Fruit fly (Drosophila melanogaster): ENCODE data around the gene CG5612.

dm6 chr3R:27604636-27605443, 21.0 kb downstream of the CG5612 start:
- peak; percentile 25 for TF ChIP-seq CG7368 (GFP tag; optimal IDR thresholded peaks at IDR 0.05)
- TF ChIP-seq CG6276 (GFP tag; optimal IDR thresholded peaks at IDR 0.05): peak; percentile 65
- TF ChIP-seq CG3032 (tag; optimal IDR thresholded peaks at IDR 0.05): peak; percentile 3
- peak; percentile 42 for TF ChIP-seq CG3919 (GFP tag; optimal IDR thresholded peaks at IDR 0.05)
- TF ChIP-seq Met (GFP tag; optimal IDR thresholded peaks at IDR 0.05): peak; percentile 57
- peak; percentile 23 for TF ChIP-seq cyc (GFP tag; optimal IDR thresholded peaks at IDR 0.05)
- TF ChIP-seq Sox14 (GFP tag; optimal IDR thresholded peaks at IDR 0.05): peak; percentile 70
- peak; percentile 21 for TF ChIP-seq CG6808 (GFP tag; optimal IDR thresholded peaks at IDR 0.05)
- TF ChIP-seq Gug (GFP tag; IDR thresholded peaks at IDR 0.05): peak; percentile 41
- TF ChIP-seq achi (GFP tag; optimal IDR thresholded peaks at IDR 0.05): peak; percentile 44
- no peak for TF ChIP-seq CG11294 (GFP tag; IDR thresholded peaks at IDR 0.05)
- peak; percentile 6 to 49 for TF ChIP-seq ss (GFP tag; optimal IDR thresholded peaks at IDR 0.05)
